Fruit fly (Drosophila melanogaster) whole organism, pupa: Measurements from ENCODE around the gene Dyro.

ENCODE experiments used
- CG10348 ChIP-seq: fragments of 200-800 bp; sonication (Bioruptor generic); IDR thresholded peaks from 2 replicates; pipeline ENCODE4 v1.3.6; 2022; ENCODE audit warnings: missing biosample characterization, missing genetic modification characterization
- CG12605 ChIP-seq: fragments of 200-800 bp; sonication (Bioruptor generic); IDR thresholded peaks from 2 replicates; pipeline ENCODE4 v1.3.6; 2022; ENCODE audit warnings: missing biosample characterization, missing genetic modification characterization
- CG13204 ChIP-seq: fragments of 200-800 bp; sonication (Bioruptor generic); optimal IDR thresholded peaks from 2 replicates; lab custom pipeline; 2018; ENCODE audit warnings: missing biosample characterization, mild to moderate bottlenecking, missing genetic modification characterization, moderate library complexity
- CG14655 ChIP-seq: fragments of 200-800 bp; sonication (Bioruptor generic); optimal IDR thresholded peaks from 3 replicates; lab custom pipeline; 2017; ENCODE audit warnings: mild to moderate bottlenecking, missing biosample characterization, missing genetic modification reagents, missing genetic modification characterization
- CG15710 ChIP-seq: fragments of 200-800 bp; sonication (Bioruptor generic); optimal IDR thresholded peaks from 2 replicates; lab custom pipeline; 2018; ENCODE audit warnings: missing biosample characterization, mild to moderate bottlenecking, missing genetic modification characterization, moderate library complexity
- CG17806 ChIP-seq: fragments of 200-800 bp; sonication (Bioruptor generic); optimal IDR thresholded peaks from 2 replicates; lab custom pipeline; 2018; ENCODE audit warnings: missing biosample characterization, mild to moderate bottlenecking, missing genetic modification characterization, moderate library complexity
- CG32121 ChIP-seq: fragments of 200-800 bp; sonication (Bioruptor generic); IDR thresholded peaks from 2 replicates; pipeline ENCODE4 v1.3.6; 2022; ENCODE audit warnings: missing biosample characterization, missing genetic modification characterization
- CG34367 ChIP-seq: fragments of 200-800 bp; sonication (Bioruptor generic); optimal IDR thresholded peaks from 2 replicates; lab custom pipeline; 2018; ENCODE audit warnings: missing biosample characterization, mild to moderate bottlenecking, missing genetic modification characterization
- CG4496 ChIP-seq: fragments of 200-800 bp; sonication (Bioruptor generic); IDR thresholded peaks from 3 replicates; pipeline ENCODE4 v1.3.6; 2022; ENCODE audit warnings: missing biosample characterization, missing genetic modification characterization
- CG8159 ChIP-seq: fragments of 200-800 bp; sonication (Bioruptor generic); optimal IDR thresholded peaks from 3 replicates; lab custom pipeline; 2018; ENCODE audit warnings: missing biosample characterization, mild to moderate bottlenecking, missing genetic modification characterization, moderate library complexity
- CG8301 ChIP-seq: fragments of 200-800 bp; sonication (Bioruptor generic); optimal IDR thresholded peaks from 2 replicates; lab custom pipeline; 2018; ENCODE audit warnings: missing biosample characterization, mild to moderate bottlenecking, missing genetic modification characterization
- CG9948 ChIP-seq: fragments of 200-800 bp; sonication (Bioruptor generic); optimal IDR thresholded peaks from 2 replicates; lab custom pipeline; 2018; ENCODE audit warnings: missing biosample characterization, mild to moderate bottlenecking, missing genetic modification characterization, moderate library complexity
- D1 ChIP-seq: fragments of 200-800 bp; sonication (Bioruptor generic); optimal IDR thresholded peaks from 2 replicates; lab custom pipeline; 2018; ENCODE audit warnings: missing biosample characterization, mild to moderate bottlenecking, missing genetic modification characterization, moderate library complexity
- EcR ChIP-seq: fragments of 200-800 bp; sonication (Bioruptor generic); optimal IDR thresholded peaks from 3 replicates; lab custom pipeline; 2019; ENCODE audit warnings: missing biosample characterization, missing genetic modification characterization, mild to moderate bottlenecking, moderate library complexity, missing genetic modification reagents
- Ets98B ChIP-seq: fragments of 200-800 bp; sonication (Bioruptor generic); IDR thresholded peaks from 2 replicates; pipeline ENCODE4 v1.3.6; 2022; ENCODE audit warnings: missing biosample characterization, missing genetic modification characterization
- Pif1A ChIP-seq: fragments of 200-800 bp; sonication (Bioruptor generic); optimal IDR thresholded peaks from 3 replicates; lab custom pipeline; 2016; ENCODE audit warnings: missing biosample characterization, missing genetic modification characterization
- Pif1B ChIP-seq: fragments of 200-800 bp; sonication (Bioruptor generic); optimal IDR thresholded peaks from 3 replicates; lab custom pipeline; 2016; ENCODE audit warnings: missing biosample characterization, missing genetic modification characterization
- Snoo ChIP-seq: fragments of 200-800 bp; sonication (Bioruptor generic); optimal IDR thresholded peaks from 3 replicates; lab custom pipeline; 2017; ENCODE audit warnings: missing biosample characterization, mild to moderate bottlenecking, missing genetic modification characterization, inconsistent platforms
- fd96Ca ChIP-seq: fragments of 200-800 bp; sonication (Bioruptor generic); IDR thresholded peaks from 3 replicates; pipeline ENCODE4 v1.3.6; 2022; ENCODE audit warnings: missing biosample characterization, missing genetic modification characterization
- gl ChIP-seq: fragments of 200-800 bp; sonication (Bioruptor generic); optimal IDR thresholded peaks from 2 replicates; lab custom pipeline; 2018; ENCODE audit warnings: missing biosample characterization, mild to moderate bottlenecking, missing genetic modification characterization
- rn ChIP-seq: fragments of 200-800 bp; sonication (Bioruptor generic); IDR thresholded peaks from 2 replicates; pipeline ENCODE4 v1.3.6; 2022; ENCODE audit warnings: missing biosample characterization, missing genetic modification characterization

Gene Dyro

DNA sequence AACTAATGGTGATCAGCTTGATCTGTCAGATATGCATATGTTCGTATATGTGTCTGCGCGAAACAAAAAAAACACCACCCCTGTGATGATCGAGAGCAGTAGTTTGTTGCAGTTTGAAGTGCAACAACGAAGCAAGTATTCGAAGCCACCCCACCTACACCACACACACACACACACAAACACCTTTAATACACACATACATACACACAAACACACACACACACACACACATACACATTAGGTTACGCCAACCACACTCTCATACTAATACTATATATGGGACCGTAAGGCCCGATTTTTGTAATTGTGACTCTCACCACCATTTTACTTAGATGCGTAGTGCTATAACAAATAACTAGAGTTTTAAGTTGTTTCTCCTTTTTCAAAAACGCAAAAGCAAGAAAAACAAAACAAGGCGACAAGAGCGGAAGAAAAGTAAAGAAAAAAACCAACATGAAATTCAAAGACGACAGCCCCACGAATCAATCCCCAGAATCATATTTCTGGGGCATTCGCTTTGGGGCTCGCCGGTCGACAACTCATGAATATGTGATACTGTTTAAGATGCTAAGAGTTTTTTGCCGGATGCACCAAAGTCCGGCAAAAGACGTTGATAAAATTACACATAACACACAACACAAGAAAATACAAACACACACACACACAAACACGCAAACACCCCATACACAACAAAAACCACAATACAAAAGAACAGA lies 41.1 kb downstream of the Dyro start:
- TF ChIP-seq rn (GFP tag; lab: Robert Waterston, UW) = no peak
- TF ChIP-seq fd96Ca (GFP tag; lab: Robert Waterston, UW) = no peak
- TF ChIP-seq CG34367 (tag; lab: Kevin White, UChicago) = no peak
- no peak for TF ChIP-seq CG14655 (GFP tag; lab: Kevin White, UChicago)
- no peak for TF ChIP-seq CG17806
- TF ChIP-seq EcR (GFP tag; lab: Kevin White, UChicago) = no peak
- no peak for TF ChIP-seq Snoo (tag; lab: Kevin White, UChicago)
- no peak for TF ChIP-seq CG15710 (tag; lab: Kevin White, UChicago)
- no peak for TF ChIP-seq Ets98B
- no peak for TF ChIP-seq Pif1A
- no peak for TF ChIP-seq CG8159 (tag; lab: Kevin White, UChicago)
- TF ChIP-seq CG9948 (tag; lab: Kevin White, UChicago) = no peak
- TF ChIP-seq CG12605 (GFP tag; lab: Robert Waterston, UW) = no peak
- no peak for TF ChIP-seq CG4496

DNA sequence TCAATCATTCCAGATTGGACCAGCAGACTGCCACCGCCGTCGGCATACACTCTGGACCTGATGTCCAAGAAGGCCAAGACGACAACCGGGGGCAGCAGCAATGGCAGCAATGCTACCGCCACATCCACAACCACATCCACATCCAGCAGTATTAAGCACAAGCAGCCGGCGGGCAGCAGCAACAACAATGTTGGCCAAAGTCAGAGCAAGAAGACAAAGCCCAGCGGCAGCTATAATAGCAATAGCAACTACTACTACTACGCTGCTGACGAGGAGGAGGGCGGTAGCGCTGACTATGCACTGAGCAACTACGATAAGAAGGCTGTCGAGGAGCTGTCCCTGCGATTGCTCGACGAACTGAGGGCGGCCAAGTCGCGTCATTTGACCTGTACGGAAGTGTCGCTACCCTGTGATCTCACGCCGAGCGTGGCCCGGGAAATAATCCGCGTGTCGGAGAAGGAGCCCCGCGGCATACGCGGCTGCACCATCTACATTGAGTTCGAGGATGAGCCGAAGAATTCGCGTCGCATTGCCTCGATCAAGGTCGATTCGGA lies 42.0 kb downstream of the Dyro start:
- TF ChIP-seq CG14655 (GFP tag; lab: Kevin White, UChicago) (no peak), CG8159 (tag; lab: Kevin White, UChicago) (no peak), fd96Ca (GFP tag; lab: Robert Waterston, UW) (no peak), CG34367 (tag; lab: Kevin White, UChicago) (no peak), rn (GFP tag; lab: Robert Waterston, UW) (no peak), gl (tag; lab: Kevin White, UChicago) (no peak), D1 (no peak), CG15710 (tag; lab: Kevin White, UChicago) (no peak), CG9948 (tag; lab: Kevin White, UChicago) (no peak), Ets98B (no peak), CG17806 (no peak), CG10348 (no peak), CG32121 (GFP tag; lab: Robert Waterston, UW) (no peak), CG4496 (no peak)
- TF ChIP-seq, all 21 proteins: peak for 0

DNA sequence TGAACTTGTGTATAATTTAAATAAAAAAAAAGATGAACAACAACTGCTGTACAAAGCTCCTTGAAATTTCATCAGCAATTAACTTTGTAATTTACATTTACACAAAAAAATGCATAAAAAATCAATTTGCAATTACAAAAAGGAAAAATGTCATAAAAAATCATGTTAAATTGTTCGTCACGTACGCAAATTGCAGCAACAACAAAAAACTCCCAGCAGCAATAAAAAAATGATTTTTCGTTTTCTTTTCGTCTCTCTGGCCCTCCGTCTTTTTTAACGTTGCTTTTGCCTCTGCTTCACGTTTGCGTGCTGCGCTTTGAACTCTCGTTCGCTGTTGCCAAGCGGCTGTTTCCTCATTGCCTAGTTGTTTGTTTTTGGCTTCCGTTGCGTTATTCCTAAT lies 42.6 kb downstream of the Dyro start:
- TF ChIP-seq CG17806 (no peak), CG4496 (0 out of 3 replicates have a peak, but pooled peaks have one; percentile 35), CG32121 (GFP tag; lab: Robert Waterston, UW) (peak; percentile 20; the same call in 1 of the 2 replicates), D1 (peak; percentile 8), CG10348 (no peak)

DNA sequence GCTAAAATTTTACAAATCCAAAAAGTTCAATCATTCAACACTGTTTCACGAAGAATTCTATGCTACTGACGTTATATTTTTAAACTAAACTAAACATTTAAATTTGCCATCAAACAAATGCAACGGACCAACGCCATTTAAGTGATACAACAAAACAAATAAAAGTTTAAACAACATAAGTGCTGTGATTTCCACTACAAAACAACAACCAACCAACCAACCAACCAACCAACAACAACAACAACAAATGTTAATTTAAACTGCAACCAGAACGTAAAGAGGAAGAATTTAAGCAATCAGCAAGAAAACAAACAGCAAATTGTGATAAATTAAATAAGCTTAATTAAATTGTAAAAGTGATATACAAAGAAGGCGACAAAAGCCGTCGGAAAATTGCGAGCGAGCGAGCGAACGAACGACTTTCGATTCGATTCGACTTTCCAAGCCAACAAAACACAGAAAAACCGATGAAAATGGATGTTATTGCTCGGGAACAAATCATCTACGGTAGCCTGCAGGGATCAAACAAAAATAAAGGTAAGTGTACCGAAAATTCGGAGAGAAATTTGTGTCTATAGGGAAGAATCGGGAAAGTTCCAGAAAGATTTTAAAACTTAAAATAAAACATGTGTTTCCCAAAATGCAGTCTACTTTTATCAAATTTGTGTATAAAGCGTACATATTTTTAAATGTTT lies 43.1 kb downstream of the Dyro start:
- TF ChIP-seq CG15710 (tag; lab: Kevin White, UChicago) (no peak), CG34367 (tag; lab: Kevin White, UChicago) (no peak), CG13204 (GFP tag; lab: Kevin White, UChicago) (no peak), CG32121 (GFP tag; lab: Robert Waterston, UW) (no peak), Pif1B (GFP tag; lab: Kevin White, UChicago) (no peak), CG8159 (tag; lab: Kevin White, UChicago) (no peak), CG14655 (GFP tag; lab: Kevin White, UChicago) (no peak), Pif1A (no peak), CG9948 (tag; lab: Kevin White, UChicago) (no peak), gl (tag; lab: Kevin White, UChicago) (no peak), CG17806 (no peak), Snoo (tag; lab: Kevin White, UChicago) (no peak), CG12605 (GFP tag; lab: Robert Waterston, UW) (no peak), CG8301 (tag; lab: Kevin White, UChicago) (no peak)

DNA sequence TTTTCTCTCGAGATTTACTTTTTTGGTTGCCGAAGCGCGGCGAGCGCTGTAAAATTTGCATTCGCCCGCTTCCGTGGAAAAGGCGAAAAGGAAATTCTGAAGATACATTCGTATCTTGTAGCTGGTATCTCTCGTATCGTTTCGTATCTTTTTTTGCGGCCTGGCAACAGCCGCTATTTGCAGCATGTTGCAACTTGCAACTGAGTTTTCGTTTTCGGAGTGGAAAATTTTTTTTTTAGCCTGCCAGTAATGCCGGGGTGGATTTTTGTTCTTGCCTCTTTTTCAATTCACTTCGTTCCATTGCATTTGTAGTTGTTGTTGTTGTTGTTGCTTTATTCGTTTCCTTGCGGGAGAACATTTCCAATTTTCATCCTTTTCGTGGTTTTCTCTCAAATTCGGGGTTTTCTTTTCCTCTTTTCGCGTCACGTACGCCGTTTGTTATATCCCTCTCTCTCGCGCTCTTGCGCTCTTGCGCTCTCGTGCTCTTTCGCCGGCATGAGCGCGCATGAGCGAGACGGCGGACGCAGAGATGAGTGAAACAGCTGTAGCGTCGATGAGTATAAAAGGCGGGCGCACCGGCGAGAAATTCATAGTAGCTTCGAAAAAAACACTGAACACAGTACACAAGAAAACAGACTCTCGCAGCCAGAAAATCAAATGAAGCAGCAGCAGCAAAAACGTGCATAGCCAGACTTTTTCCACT lies 43.8 kb downstream of the Dyro start, which contains the start of gene scyl:
Gene scyl, plus strand, starts transcription at position 587 of the 703 bp plus-strand sequence.
- TF ChIP-seq CG14655 (GFP tag; lab: Kevin White, UChicago) (peak; percentile 25), CG12605 (GFP tag; lab: Robert Waterston, UW) (peak; percentile 84), rn (GFP tag; lab: Robert Waterston, UW) (0 out of 2 replicates have a peak, but pooled peaks have one; percentile 26), CG34367 (tag; lab: Kevin White, UChicago) (peak; percentile 32), CG15710 (tag; lab: Kevin White, UChicago) (peak; percentile 33), fd96Ca (GFP tag; lab: Robert Waterston, UW) (peak; percentile 64; the same call in 2 of the 3 replicates), Snoo (tag; lab: Kevin White, UChicago) (peak; percentile 57), gl (tag; lab: Kevin White, UChicago) (peak; percentile 66), EcR (GFP tag; lab: Kevin White, UChicago) (peak; percentile 71), CG4496 (peak; percentile 81), CG32121 (GFP tag; lab: Robert Waterston, UW) (peak; percentile 63; the same call in 1 of the 2 replicates), CG10348 (no peak), Pif1A (peak; percentile 81), CG8301 (tag; lab: Kevin White, UChicago) (peak; percentile 27), CG8159 (tag; lab: Kevin White, UChicago) (peak; percentile 45), Ets98B (peak; percentile 84), CG13204 (GFP tag; lab: Kevin White, UChicago) (peak; percentile 75), CG17806 (peak; percentile 32), CG9948 (tag; lab: Kevin White, UChicago) (no peak), D1 (peak; percentile 9), Pif1B (GFP tag; lab: Kevin White, UChicago) (peak; percentile 83)
- TF ChIP-seq, all 21 proteins: peak for 19
